Fruit fly (Drosophila melanogaster) whole organism, wandering third instar larva: ENCODE data around the gene CG43335.

Source experiments
- Abd-B ChIP-seq: fragments of >200 bp; optimal IDR thresholded peaks from 2 replicates; lab custom pipeline; 2017; ENCODE audit warnings: missing biosample characterization, missing genetic modification characterization
- CG32264 ChIP-seq: fragments of 200-800 bp; sonication (Bioruptor generic); optimal IDR thresholded peaks from 2 replicates; lab custom pipeline; 2016; ENCODE audit warnings: missing biosample characterization, missing genetic modification characterization
- CG9705 ChIP-seq: fragments of 200-800 bp; sonication (Bioruptor generic); optimal IDR thresholded peaks from 2 replicates; lab custom pipeline; 2018; ENCODE audit warnings: missing biosample characterization, mild to moderate bottlenecking, missing genetic modification characterization
- CrebA ChIP-seq: fragments of 200-800 bp; sonication (Bioruptor generic); optimal IDR thresholded peaks from 2 replicates; lab custom pipeline; 2016; ENCODE audit warnings: missing biosample characterization, mild to moderate bottlenecking, missing genetic modification characterization, borderline replicate concordance
- Dfd ChIP-seq: fragments of >200 bp; optimal IDR thresholded peaks from 2 replicates; lab custom pipeline; 2017; ENCODE audit warnings: missing biosample characterization, missing genetic modification characterization
- Dif ChIP-seq: fragments of 200-275, 200-300 bp; sonication (Bioruptor generic); optimal IDR thresholded peaks from 2 replicates; lab custom pipeline; 2018; ENCODE audit warnings: missing biosample characterization, missing genetic modification characterization; ENCODE audit not compliant: partially characterized antibody
- HLH106 ChIP-seq: fragments of 200-800 bp; optimal IDR thresholded peaks from 3 replicates; lab custom pipeline; 2019; ENCODE audit warnings: missing biosample characterization, mild to moderate bottlenecking, missing genetic modification characterization, moderate library complexity
- Hnf4 ChIP-seq: fragments of 200-800 bp; sonication (Bioruptor generic); optimal IDR thresholded peaks from 2 replicates; lab custom pipeline; 2016; ENCODE audit warnings: missing biosample characterization, mild to moderate bottlenecking, missing genetic modification characterization
- Hr83 ChIP-seq: fragments of 200-300 bp; sonication (Bioruptor generic); optimal IDR thresholded peaks from 2 replicates; lab custom pipeline; 2016; ENCODE audit warnings: missing biosample characterization, mild to moderate bottlenecking, missing genetic modification characterization, moderate library complexity; ENCODE audit not compliant: poor library complexity, severe bottlenecking
- Jra ChIP-seq: sonication (Bioruptor generic); optimal IDR thresholded peaks from 2 replicates; lab custom pipeline; 2016; ENCODE audit warnings: missing biosample characterization, missing genetic modification characterization
- Mio ChIP-seq: sonication (Bioruptor generic); optimal IDR thresholded peaks from 2 replicates; lab custom pipeline; 2016; ENCODE audit warnings: missing biosample characterization, missing genetic modification characterization
- N ChIP-seq: fragments of >200 bp; optimal IDR thresholded peaks from 2 replicates; lab custom pipeline; 2018; ENCODE audit warnings: missing biosample characterization, missing external identifiers, missing genetic modification characterization
- OdsH ChIP-seq: fragments of 200-800 bp; sonication (Bioruptor generic); optimal IDR thresholded peaks from 2 replicates; lab custom pipeline; 2016; ENCODE audit warnings: missing biosample characterization, mild to moderate bottlenecking, missing genetic modification characterization
- Rel ChIP-seq, 2 experiments: fragments of 200-800 bp; sonication (Bioruptor generic) in 1 of 2; optimal IDR thresholded peaks; 2 replicates in 1 of 2; 3 replicates in 1 of 2; lab custom pipeline; 2016 to 2019; ENCODE audit warnings: mild to moderate bottlenecking in 2 of 2, missing biosample characterization in 2 of 2, missing genetic modification characterization in 2 of 2, moderate library complexity in 1 of 2
- Sp1 ChIP-seq: fragments of 200-800 bp; sonication (Bioruptor generic); optimal IDR thresholded peaks from 3 replicates; lab custom pipeline; 2019; ENCODE audit warnings: missing biosample characterization, mild to moderate bottlenecking, missing genetic modification characterization, moderate library complexity
- br ChIP-seq: fragments of 200-800 bp; sonication (Bioruptor generic); optimal IDR thresholded peaks from 2 replicates; lab custom pipeline; 2016; ENCODE audit warnings: missing biosample characterization, missing genetic modification characterization
- brk ChIP-seq: fragments of 200-800 bp; sonication (Bioruptor generic); optimal IDR thresholded peaks from 2 replicates; lab custom pipeline; 2016; ENCODE audit warnings: missing biosample characterization, mild to moderate bottlenecking, missing genetic modification characterization
- dl ChIP-seq, 2 experiments: fragments of 175-275, 200-275 bp in 1 of 2; fragments of 200-275 bp in 1 of 2; sonication (Bioruptor generic); optimal IDR thresholded peaks; lab custom pipeline; 2018; ENCODE audit warnings: mild to moderate bottlenecking in 2 of 2, missing biosample characterization in 2 of 2, missing genetic modification characterization in 2 of 2, moderate library complexity in 2 of 2; ENCODE audit not compliant: partially characterized antibody in 2 of 2, insufficient read depth in 1 of 2
- dsf ChIP-seq: sonication (Bioruptor generic); optimal IDR thresholded peaks from 2 replicates; lab custom pipeline; 2016; ENCODE audit warnings: missing biosample characterization, missing genetic modification characterization, borderline replicate concordance
- ey ChIP-seq: fragments of 200-800 bp; sonication (Bioruptor generic); optimal IDR thresholded peaks from 2 replicates; lab custom pipeline; 2016; ENCODE audit warnings: missing biosample characterization, missing genetic modification characterization
- foxo ChIP-seq, 2 experiments: fragments of 200-800 bp; sonication (Bioruptor generic); optimal IDR thresholded peaks; 2 replicates in 1 of 2; 3 replicates in 1 of 2; lab custom pipeline; 2016 to 2017; ENCODE audit warnings: missing biosample characterization in 2 of 2, missing genetic modification characterization in 2 of 2
- fru ChIP-seq: fragments of 200-800 bp; sonication (Bioruptor generic); optimal IDR thresholded peaks from 3 replicates; lab custom pipeline; 2016; ENCODE audit warnings: missing biosample characterization, mild to moderate bottlenecking, missing genetic modification characterization
- h ChIP-seq: fragments of 200-800 bp; sonication (Bioruptor generic); optimal IDR thresholded peaks from 3 replicates; lab custom pipeline; 2016; ENCODE audit warnings: missing biosample characterization, mild to moderate bottlenecking, missing genetic modification characterization
- pan ChIP-seq: fragments of >200 bp; optimal IDR thresholded peaks from 2 replicates; lab custom pipeline; 2017
- rgr ChIP-seq: fragments of 200-800 bp; sonication (Bioruptor generic); optimal IDR thresholded peaks from 3 replicates; lab custom pipeline; 2016; ENCODE audit warnings: missing biosample characterization, mild to moderate bottlenecking, missing genetic modification characterization
- sv ChIP-seq: fragments of 200-800 bp; sonication (Bioruptor generic); optimal IDR thresholded peaks from 3 replicates; lab custom pipeline; 2016; ENCODE audit warnings: missing biosample characterization, missing genetic modification characterization
- tai ChIP-seq: sonication (Bioruptor generic); optimal IDR thresholded peaks from 2 replicates; lab custom pipeline; 2016; ENCODE audit warnings: missing biosample characterization, missing genetic modification characterization
- woc ChIP-seq: sonication (Bioruptor generic); optimal IDR thresholded peaks from 2 replicates; lab custom pipeline; 2016; ENCODE audit warnings: missing biosample characterization, mild to moderate bottlenecking, missing genetic modification characterization

Gene CG43335

DNA sequence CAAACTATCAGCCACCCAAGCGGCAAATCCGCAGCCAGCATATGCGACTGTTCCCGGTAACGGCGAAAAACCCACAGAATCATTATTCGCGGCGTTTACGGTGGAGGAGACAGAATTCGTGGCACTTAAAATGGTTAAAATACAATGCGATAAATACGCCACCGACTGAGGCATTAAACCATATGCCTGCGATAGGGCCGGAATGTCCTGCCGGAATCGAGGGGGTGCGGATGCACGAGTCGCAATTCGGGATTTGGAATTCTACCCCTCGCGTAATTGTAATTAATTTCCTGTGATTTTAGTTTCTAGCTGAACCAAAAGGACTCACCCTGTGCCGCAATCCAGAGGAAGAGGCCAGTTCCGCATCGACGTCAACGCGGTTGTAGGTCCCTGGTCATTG lies 26.0 kb upstream of the CG43335 start:
- no peak for TF ChIP-seq Hnf4 (GFP tag; lab: Kevin White, UChicago)
- no peak for TF ChIP-seq dsf (GFP tag; lab: Kevin White, UChicago)
- no peak for TF ChIP-seq CrebA

DNA sequence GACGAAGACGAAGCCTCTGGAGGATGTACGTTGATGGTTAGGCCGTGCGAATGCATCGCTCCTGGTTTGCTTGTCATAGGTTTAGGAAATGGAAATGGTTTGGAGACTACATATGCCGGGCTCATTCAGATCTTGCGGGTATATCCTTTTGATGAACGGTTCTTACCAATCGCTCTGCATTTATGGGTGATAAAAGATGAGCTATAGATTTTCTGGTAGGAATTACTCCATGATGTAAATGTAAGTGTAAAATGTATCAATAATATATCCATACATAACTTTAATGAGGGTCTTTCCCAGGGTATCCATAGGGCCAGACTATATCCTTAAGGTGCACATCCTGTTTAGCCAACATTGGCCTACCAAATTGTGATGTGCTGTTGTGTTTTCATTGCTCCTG lies 23.6 kb upstream of the CG43335 start:
- TF ChIP-seq Abd-B (GFP tag; lab: Kevin White, UChicago) (no peak), h (GFP tag; lab: Kevin White, UChicago) (peak; percentile 29), OdsH (peak; percentile 39), brk (GFP tag; lab: Kevin White, UChicago) (no peak), Sp1 (GFP tag; lab: Kevin White, UChicago) (peak; percentile 25), ey (GFP tag; lab: Kevin White, UChicago) (peak; percentile 50), HLH106 (tag; lab: Kevin White, UChicago) (peak; percentile 47), Dfd (GFP tag; lab: Kevin White, UChicago) (no peak), rgr (GFP tag; lab: Kevin White, UChicago) (peak; percentile 18), foxo (GFP tag; optimal IDR thresholded peaks at IDR 0.05; lab: Kevin White, UChicago) (peak in 1 of 2 experiments; percentile 54), sv (GFP tag; lab: Kevin White, UChicago) (no peak), fru (GFP tag; lab: Kevin White, UChicago) (peak; percentile 42), CG9705 (no peak), woc (GFP tag; lab: Kevin White, UChicago) (peak; percentile 15), CG32264 (no peak)

DNA sequence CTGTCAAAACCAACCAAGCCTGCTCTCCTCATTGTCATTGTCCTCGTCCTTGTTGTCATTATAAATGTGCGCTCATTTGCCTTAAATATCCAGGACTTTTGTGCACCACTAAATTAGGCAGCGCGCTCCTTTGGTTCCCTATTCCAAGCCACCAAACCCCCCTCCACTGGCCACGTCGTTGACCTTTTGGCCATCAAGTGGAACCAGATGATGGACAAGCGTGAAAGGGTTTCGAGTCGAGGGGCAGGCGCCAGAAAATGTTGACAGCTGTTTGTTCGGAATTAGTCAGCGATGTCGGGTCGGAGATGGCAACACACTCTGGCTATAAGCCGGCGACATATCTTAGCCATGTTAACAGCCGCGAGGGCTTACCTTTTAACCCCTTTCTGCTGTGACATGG lies 21.4 kb upstream of the CG43335 start:
- no peak for TF ChIP-seq Rel (GFP tag; optimal IDR thresholded peaks at IDR 0.05; lab: Kevin White, UChicago)
- TF ChIP-seq Rel (tag; optimal IDR thresholded peaks at IDR 0.05; lab: Kevin White, UChicago) = no peak
- TF ChIP-seq, all 38 proteins: peak for 0

DNA sequence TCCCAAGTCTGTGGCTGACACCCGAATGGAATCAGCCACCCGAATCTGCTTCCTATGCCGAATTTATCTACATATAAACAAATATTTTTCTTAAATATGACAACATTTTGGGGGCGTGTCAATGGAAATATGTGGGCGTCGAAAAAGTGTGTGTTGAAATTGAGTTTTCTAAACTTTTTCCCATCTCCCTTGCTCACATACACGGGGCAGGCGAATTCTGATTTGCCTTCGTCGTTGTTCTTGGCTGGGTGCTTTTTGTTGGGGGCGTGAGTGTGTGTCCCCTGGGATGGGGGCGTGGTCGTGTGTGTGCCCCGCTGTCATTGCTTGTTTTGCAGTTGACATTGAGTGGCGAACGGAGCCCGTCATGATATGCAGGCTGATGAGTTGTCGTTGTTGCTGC lies 17.6 kb upstream of the CG43335 start:
- TF ChIP-seq pan (no peak), Hnf4 (GFP tag; lab: Kevin White, UChicago) (no peak), rgr (GFP tag; lab: Kevin White, UChicago) (no peak), Hr83 (GFP tag; lab: Kevin White, UChicago) (no peak), Mio (GFP tag; lab: Kevin White, UChicago) (no peak), sv (GFP tag; lab: Kevin White, UChicago) (no peak), dsf (GFP tag; lab: Kevin White, UChicago) (no peak), dl (GFP tag; optimal IDR thresholded peaks at IDR 0.05; lab: Kevin White, UChicago; ENCODE audit: insufficient read depth in 1 of 2, partially characterized antibody in 2 of 2) (no peak), Jra (GFP tag; lab: Kevin White, UChicago) (no peak)
- TF ChIP-seq, all 38 proteins: peak for 0

DNA sequence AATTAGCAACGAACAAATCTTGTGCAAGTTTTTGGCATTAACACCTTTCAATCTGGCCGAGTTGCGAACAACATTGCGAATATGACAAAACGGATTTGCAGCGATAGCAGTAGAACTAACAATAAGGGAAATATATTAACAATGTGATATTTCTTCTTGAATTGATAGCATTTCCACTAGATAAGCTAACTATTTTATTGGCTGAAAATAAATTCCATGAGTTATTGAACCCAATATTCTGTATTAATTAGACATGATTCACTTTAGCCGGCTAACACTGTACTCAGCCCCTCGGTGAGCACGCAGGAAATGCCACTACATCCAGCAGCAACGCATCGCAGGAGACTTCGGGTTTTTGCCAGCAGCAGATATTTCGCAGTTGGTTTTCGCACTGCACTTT lies 8.4 kb upstream of the CG43335 start:
- TF ChIP-seq woc (GFP tag; lab: Kevin White, UChicago) (no peak), Dif (GFP tag; lab: Kevin White, UChicago) (no peak), N (GFP tag; lab: Kevin White, UChicago) (no peak), br (no peak), tai (GFP tag; lab: Kevin White, UChicago) (no peak), h (GFP tag; lab: Kevin White, UChicago) (peak; percentile 14), brk (GFP tag; lab: Kevin White, UChicago) (no peak)

DNA sequence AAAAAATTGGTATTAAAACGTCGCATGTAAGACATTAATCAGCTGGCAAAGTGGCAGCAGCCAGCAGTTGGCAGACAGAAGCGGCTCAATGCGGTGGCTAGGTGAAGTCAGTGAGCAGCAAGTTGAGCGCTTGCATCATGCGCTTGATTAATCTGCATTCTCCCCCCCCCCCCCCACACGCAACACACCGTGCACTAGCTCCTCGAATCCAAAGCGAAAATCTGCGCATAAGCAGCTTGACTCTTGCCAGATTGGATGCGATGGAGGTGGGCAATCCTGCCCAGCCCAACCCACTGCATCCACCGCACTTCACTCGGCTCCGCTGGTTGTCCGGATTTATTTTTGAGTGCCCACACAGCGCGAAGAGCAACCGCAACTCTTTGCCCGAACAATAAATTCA lies 8.0 kb upstream of the CG43335 start:
- TF ChIP-seq Dfd (GFP tag; lab: Kevin White, UChicago) (peak; percentile 91), woc (GFP tag; lab: Kevin White, UChicago) (no peak)
